Fruit fly (Drosophila melanogaster) whole organism, larva: ENCODE measurements around the gene CG5181.

Experiments used
- noc ChIP-seq: fragments of 200-800 bp; sonication (Bioruptor generic); optimal IDR thresholded peaks from 3 replicates; lab custom pipeline; 2019; ENCODE audit warnings: missing biosample characterization, mild to moderate bottlenecking, missing genetic modification characterization, moderate library complexity

Gene CG5181

dm6 chr2L:7386555-7387420 is 22.8 kb downstream of the CG5181 start:
- TF ChIP-seq noc (tag; lab: Kevin White, UChicago), result no peak

dm6 chr2L:7377402-7377801 is 32.2 kb downstream of the CG5181 start, which contains the start of gene ninaC:
TSS of gene ninaC (plus strand) at chr2L:7377702.
- no peak for TF ChIP-seq noc (tag; lab: Kevin White, UChicago)

dm6 chr2L:7376157-7376556 is 33.5 kb downstream of the CG5181 start:
- no peak for TF ChIP-seq noc (tag; lab: Kevin White, UChicago)

- TF ChIP-seq noc (tag; lab: Kevin White, UChicago), result no peak
Observed at dm6 chr2L:7363079-7363478, 46.5 kb downstream of the CG5181 start, which contains the start of gene Wnt10. TSS of gene Wnt10 (plus strand) at chr2L:7363379.

- no peak for TF ChIP-seq noc (tag; lab: Kevin White, UChicago)
Observed at dm6 chr2L:7358788-7359187, 50.8 kb downstream of the CG5181 start.
